Worm (Caenorhabditis elegans) whole organism, late embryonic: ENCODE measurements around the gene cyp-33E1.

Experiments used
- C08G9.2 ChIP-seq: sonication (generic microtip); optimal IDR thresholded peaks from 2 replicates; lab custom pipeline; 2016; ENCODE audit warnings: mild to moderate bottlenecking, missing genetic modification characterization, moderate library complexity, missing compliant biosample characterization
- C38D4.7 ChIP-seq: fragments of 200-800 bp; sonication (Bioruptor generic); optimal IDR thresholded peaks from 2 replicates; lab custom pipeline; 2018; ENCODE audit warnings: mild to moderate bottlenecking, missing genetic modification characterization, moderate library complexity, missing compliant biosample characterization
- K09A11.1 ChIP-seq: sonication (generic microtip); optimal IDR thresholded peaks from 2 replicates; lab custom pipeline; 2017; ENCODE audit warnings: antibody characterized with exemption, mild to moderate bottlenecking, missing genetic modification characterization, missing compliant biosample characterization; ENCODE audit not compliant: insufficient read depth
- T23F11.4 ChIP-seq: fragments of 200-800 bp; sonication (Bioruptor generic); optimal IDR thresholded peaks from 2 replicates; lab custom pipeline; 2018; ENCODE audit warnings: mild to moderate bottlenecking, missing genetic modification characterization, missing compliant biosample characterization
- Y22D7AL.16 ChIP-seq: sonication (generic microtip); optimal IDR thresholded peaks from 2 replicates; lab custom pipeline; 2016; ENCODE audit warnings: missing genetic modification characterization, missing compliant biosample characterization
- ama-1 ChIP-seq: fragments of 150-350 bp; optimal IDR thresholded peaks from 2 replicates; lab custom pipeline; 2014
- ceh-14 ChIP-seq: sonication (generic microtip); optimal IDR thresholded peaks from 2 replicates; lab custom pipeline; 2016; ENCODE audit warnings: missing genotype, missing genetic modification characterization, missing compliant biosample characterization
- ceh-18 ChIP-seq: sonication (generic microtip); optimal IDR thresholded peaks from 2 replicates; lab custom pipeline; 2016; ENCODE audit warnings: missing genetic modification characterization, missing compliant biosample characterization
- ceh-2 ChIP-seq: sonication (generic microtip); optimal IDR thresholded peaks from 2 replicates; lab custom pipeline; 2016; ENCODE audit warnings: missing genotype, missing genetic modification characterization, missing compliant biosample characterization
- ceh-30 ChIP-seq: fragments of 150-350 bp; optimal IDR thresholded peaks from 2 replicates; lab custom pipeline; 2014; ENCODE audit warnings: missing biosample characterization, missing genetic modification characterization
- ceh-34 ChIP-seq: sonication (generic microtip); optimal IDR thresholded peaks from 2 replicates; lab custom pipeline; 2016; ENCODE audit warnings: mild to moderate bottlenecking, missing genetic modification characterization, missing compliant biosample characterization
- ceh-48 ChIP-seq: sonication (generic microtip); optimal IDR thresholded peaks from 2 replicates; lab custom pipeline; 2016; ENCODE audit warnings: missing genetic modification characterization, inconsistent platforms, missing compliant biosample characterization
- ceh-9 ChIP-seq: sonication (generic microtip); optimal IDR thresholded peaks from 2 replicates; lab custom pipeline; 2016; ENCODE audit warnings: mild to moderate bottlenecking, missing genetic modification characterization, inconsistent platforms, missing compliant biosample characterization
- dmd-4 ChIP-seq: sonication (generic microtip); optimal IDR thresholded peaks from 2 replicates; lab custom pipeline; 2016; ENCODE audit warnings: borderline replicate concordance, missing genetic modification characterization, missing compliant biosample characterization
- dve-1 ChIP-seq: sonication (generic microtip); optimal IDR thresholded peaks from 2 replicates; lab custom pipeline; 2017; ENCODE audit warnings: antibody characterized with exemption, mild to moderate bottlenecking, missing genetic modification characterization, missing compliant biosample characterization
- elt-2 ChIP-seq: sonication (generic microtip); optimal IDR thresholded peaks from 2 replicates; lab custom pipeline; 2016; ENCODE audit warnings: missing genetic modification reagents, missing genetic modification characterization, missing compliant biosample characterization
- ets-4 ChIP-seq: sonication (generic microtip); optimal IDR thresholded peaks from 2 replicates; lab custom pipeline; 2016; ENCODE audit warnings: missing genetic modification characterization, missing compliant biosample characterization
- fax-1 ChIP-seq: sonication (generic microtip); optimal IDR thresholded peaks from 2 replicates; lab custom pipeline; 2016; ENCODE audit warnings: missing genotype, missing genetic modification characterization, missing compliant biosample characterization
- hlh-30 ChIP-seq: sonication (generic microtip); optimal IDR thresholded peaks from 2 replicates; lab custom pipeline; 2017; ENCODE audit warnings: antibody characterized with exemption, missing genetic modification characterization, missing compliant biosample characterization; ENCODE audit not compliant: insufficient read depth
- hlh-8 ChIP-seq: sonication (generic microtip); optimal IDR thresholded peaks from 2 replicates; lab custom pipeline; 2016; ENCODE audit warnings: missing genotype, missing genetic modification characterization, missing compliant biosample characterization
- lim-6 ChIP-seq: sonication (generic microtip); optimal IDR thresholded peaks from 2 replicates; lab custom pipeline; 2016; ENCODE audit warnings: missing genetic modification characterization, missing compliant biosample characterization
- lin-11 ChIP-seq: fragments of 200-800 bp; sonication (Bioruptor generic); optimal IDR thresholded peaks from 2 replicates; lab custom pipeline; 2018; ENCODE audit warnings: mild to moderate bottlenecking, missing genetic modification characterization, missing compliant biosample characterization
- madf-2 ChIP-seq: sonication (generic microtip); optimal IDR thresholded peaks from 2 replicates; lab custom pipeline; 2017; ENCODE audit warnings: missing genetic modification characterization, missing compliant biosample characterization
- nfya-1 ChIP-seq: sonication (generic microtip); optimal IDR thresholded peaks from 2 replicates; lab custom pipeline; 2017; ENCODE audit warnings: missing genetic modification characterization, mild to moderate bottlenecking, missing compliant biosample characterization, antibody characterized with exemption, moderate library complexity
- nhr-232 ChIP-seq: sonication (generic microtip); optimal IDR thresholded peaks from 2 replicates; lab custom pipeline; 2016; ENCODE audit warnings: missing genetic modification characterization, missing compliant biosample characterization
- odd-2 ChIP-seq: sonication (generic microtip); optimal IDR thresholded peaks from 2 replicates; lab custom pipeline; 2017; ENCODE audit warnings: antibody characterized with exemption, mild to moderate bottlenecking, missing genetic modification characterization, missing compliant biosample characterization
- pat-9 ChIP-seq: fragments of 200-800 bp; sonication (Bioruptor generic); optimal IDR thresholded peaks from 2 replicates; lab custom pipeline; 2018; ENCODE audit warnings: mild to moderate bottlenecking, missing genetic modification characterization, moderate library complexity, missing compliant biosample characterization
- pax-1 ChIP-seq: fragments of 150-350 bp; optimal IDR thresholded peaks from 2 replicates; lab custom pipeline; 2014; ENCODE audit warnings: missing biosample characterization, missing genetic modification characterization
- pqm-1 ChIP-seq: sonication (generic microtip); optimal IDR thresholded peaks from 2 replicates; lab custom pipeline; 2016; ENCODE audit warnings: missing genetic modification characterization, missing compliant biosample characterization
- ref-2 ChIP-seq: sonication (generic microtip); optimal IDR thresholded peaks from 2 replicates; lab custom pipeline; 2016; ENCODE audit warnings: missing genetic modification characterization, missing compliant biosample characterization
- rnt-1 ChIP-seq: sonication (generic microtip); optimal IDR thresholded peaks from 2 replicates; lab custom pipeline; 2016; ENCODE audit warnings: missing genetic modification characterization, missing compliant biosample characterization
- tbx-2 ChIP-seq: sonication (generic microtip); optimal IDR thresholded peaks from 2 replicates; lab custom pipeline; 2016; ENCODE audit warnings: missing genetic modification characterization, missing compliant biosample characterization
- unc-3 ChIP-seq, 2 experiments: fragments of 200-800 bp in 1 of 2; sonication (Bioruptor generic) in 1 of 2; sonication (generic microtip) in 1 of 2; conservative IDR thresholded peaks in 1 of 2; optimal IDR thresholded peaks in 1 of 2; 2 replicates each; pipeline versions ENCODE4 v1.3.6 to Lab custom; 2016 to 2022; ENCODE audit warnings: missing compliant biosample characterization in 2 of 2, missing genetic modification characterization in 2 of 2, missing genetic modification reagents in 1 of 2
- unc-42 ChIP-seq: sonication (generic microtip); optimal IDR thresholded peaks from 2 replicates; lab custom pipeline; 2016; ENCODE audit warnings: missing genotype, missing genetic modification characterization, missing compliant biosample characterization
- unc-55 ChIP-seq: sonication (generic microtip); optimal IDR thresholded peaks from 2 replicates; lab custom pipeline; 2017; ENCODE audit warnings: missing biosample characterization, missing genetic modification reagents, missing genetic modification characterization
- unc-86 ChIP-seq: sonication (generic microtip); optimal IDR thresholded peaks from 2 replicates; lab custom pipeline; 2016; ENCODE audit warnings: missing genetic modification characterization, missing compliant biosample characterization

The cyp-33E1 gene

ce11 chrIV:8648502-8648901, at the start of gene cyp-33E1:
TSS of gene cyp-33E1 (minus strand) at chrIV:8648602.
- TF ChIP-seq ets-4 (tag; lab: Kevin White, UChicago) (no peak), nfya-1 (tag; lab: Kevin White, UChicago) (no peak), rnt-1 (tag; lab: Kevin White, UChicago) (no peak), dmd-4 (tag; lab: Kevin White, UChicago) (no peak), pat-9 (tag; lab: Kevin White, UChicago) (no peak), T23F11.4 (GFP tag; lab: Kevin White, UChicago) (no peak), unc-42 (tag; lab: Kevin White, UChicago) (no peak), hlh-30 (no peak), ama-1 (lab: Kevin White, UChicago) (no peak), unc-3 (GFP tag; conservative IDR thresholded peaks at IDR 0.05; lab: Robert Waterston, UW) (no peak), unc-3 (tag; optimal IDR thresholded peaks at IDR 0.05; lab: Kevin White, UChicago) (no peak)
- TF ChIP-seq, all 69 proteins: peak for 0

ce11 chrIV:8697436-8697835, 49.0 kb upstream of the cyp-33E1 start, which contains the start of gene ttll-11:
TSS of gene ttll-11 (plus strand) at chrIV:8697736.
- TF ChIP-seq hlh-30, result no peak
- no peak for TF ChIP-seq lim-6 (tag; lab: Kevin White, UChicago)
- no peak for TF ChIP-seq hlh-8 (tag; lab: Kevin White, UChicago)
- no peak for TF ChIP-seq odd-2 (tag; lab: Kevin White, UChicago)
- no peak for TF ChIP-seq ceh-48 (tag; lab: Kevin White, UChicago)
- TF ChIP-seq ref-2 (tag; lab: Kevin White, UChicago), result no peak
- no peak for TF ChIP-seq ceh-2
- no peak for TF ChIP-seq madf-2
- no peak for TF ChIP-seq tbx-2
- TF ChIP-seq fax-1 (tag; lab: Kevin White, UChicago), result no peak
- no peak for TF ChIP-seq ceh-9 (tag; lab: Kevin White, UChicago)
- no peak for TF ChIP-seq ceh-18 (tag; lab: Kevin White, UChicago)
- no peak for TF ChIP-seq C38D4.7 (GFP tag; lab: Kevin White, UChicago)
- TF ChIP-seq pax-1 (tag; lab: Kevin White, UChicago), result no peak

- TF ChIP-seq Y22D7AL.16 (tag; lab: Kevin White, UChicago), result no peak
- no peak for TF ChIP-seq odd-2 (tag; lab: Kevin White, UChicago)
- no peak for TF ChIP-seq C08G9.2
- TF ChIP-seq unc-86, result no peak
Observed at ce11 chrIV:8691486-8691885, 43.1 kb upstream of the cyp-33E1 start, which contains the start of the genes hst-1 and ints-6. TSS of gene hst-1 (minus strand) at chrIV:8691513. TSS of gene ints-6 (plus strand) at chrIV:8691745.

ce11 chrIV:8687605-8688191, 39.3 kb upstream of the cyp-33E1 start, which contains the start of gene snrp-3:
TSS of gene snrp-3 (minus strand) at chrIV:8687810.
- TF ChIP-seq ets-4 (tag; lab: Kevin White, UChicago), result no peak
- no peak for TF ChIP-seq Y22D7AL.16 (tag; lab: Kevin White, UChicago)
- no peak for TF ChIP-seq lin-11 (tag; lab: Kevin White, UChicago)
- peak; percentile 42 for TF ChIP-seq unc-55 (GFP tag; lab: Kevin White, UChicago)
- no peak for TF ChIP-seq unc-86
- no peak for TF ChIP-seq ceh-48 (tag; lab: Kevin White, UChicago)
- peak; percentile 60 for TF ChIP-seq ceh-18 (tag; lab: Kevin White, UChicago)
- no peak for TF ChIP-seq madf-2
- no peak for TF ChIP-seq K09A11.1
- peak; percentile 9 for TF ChIP-seq ceh-34 (tag; lab: Kevin White, UChicago)
- TF ChIP-seq nhr-232 (tag; lab: Kevin White, UChicago), result no peak
- TF ChIP-seq nfya-1 (tag; lab: Kevin White, UChicago), result peak; percentile 63
- no peak for TF ChIP-seq pqm-1 (tag; lab: Kevin White, UChicago)
- TF ChIP-seq odd-2 (tag; lab: Kevin White, UChicago), result no peak
- peak; percentile 56 for TF ChIP-seq unc-42 (tag; lab: Kevin White, UChicago)
- TF ChIP-seq elt-2 (tag; lab: Kevin White, UChicago), result peak; percentile 12
- TF ChIP-seq ceh-30 (tag; lab: Kevin White, UChicago), result no peak
- TF ChIP-seq hlh-30, result peak; percentile 80
- TF ChIP-seq ceh-14 (tag; lab: Kevin White, UChicago), result peak; percentile 12
- peak; percentile 8 for TF ChIP-seq ama-1 (lab: Kevin White, UChicago)
- TF ChIP-seq lim-6 (tag; lab: Kevin White, UChicago), result no peak
- TF ChIP-seq tbx-2, result peak; percentile 8
- peak; percentile 19 for TF ChIP-seq dve-1 (tag; lab: Kevin White, UChicago)
